Worm (Caenorhabditis elegans) whole organism, L1 larva: ENCODE measurements around the gene K08F4.5.

Source experiments
- F16B12.6 ChIP-seq: fragments of 150-350 bp; optimal IDR thresholded peaks from 2 replicates; lab custom pipeline; 2014; ENCODE audit warnings: missing biosample characterization, missing genetic modification characterization
- Y116A8C.19 ChIP-seq: sonication (generic microtip); optimal IDR thresholded peaks from 2 replicates; lab custom pipeline; 2016; ENCODE audit warnings: missing compliant biosample characterization, missing genetic modification characterization, borderline replicate concordance
- aha-1 ChIP-seq: fragments of 150-350 bp; optimal IDR thresholded peaks from 2 replicates; lab custom pipeline; 2014; ENCODE audit warnings: missing biosample characterization, missing genetic modification characterization
- aly-2 ChIP-seq: fragments of 150-350 bp; optimal IDR thresholded peaks from 2 replicates; lab custom pipeline; 2014; ENCODE audit warnings: missing biosample characterization, missing genetic modification characterization
- ceh-82 ChIP-seq, 3 experiments: fragments of 150-350 bp in 1 of 3; sonication (generic microtip) in 2 of 3; optimal IDR thresholded peaks; 2 replicates each; lab custom pipeline; 2014 to 2017; ENCODE audit warnings: missing biosample characterization in 3 of 3, missing genetic modification characterization in 3 of 3
- ces-1 ChIP-seq: fragments of 150-350 bp; optimal IDR thresholded peaks from 2 replicates; lab custom pipeline; 2014; ENCODE audit warnings: missing biosample characterization, missing genetic modification reagents, missing genetic modification characterization
- dsc-1 ChIP-seq: sonication (generic microtip); optimal IDR thresholded peaks from 2 replicates; lab custom pipeline; 2016; ENCODE audit warnings: mild to moderate bottlenecking, missing genetic modification characterization, missing compliant biosample characterization
- efl-1 ChIP-seq, 4 experiments: fragments of 150-350 bp; optimal IDR thresholded peaks in 3 of 4; peaks in 1 of 4; 1 replicate in 1 of 4; 2 replicates in 3 of 4; lab custom pipeline; 2014; ENCODE audit warnings: missing biosample characterization in 2 of 4, missing genetic modification characterization in 2 of 4, missing genetic modification reagents in 2 of 4
- efl-3 ChIP-seq: fragments of 200-800 bp; sonication (Bioruptor generic); optimal IDR thresholded peaks from 2 replicates; lab custom pipeline; 2018; ENCODE audit warnings: mild to moderate bottlenecking, missing genetic modification characterization, missing compliant biosample characterization
- egl-13 ChIP-seq: sonication (generic microtip); optimal IDR thresholded peaks from 2 replicates; lab custom pipeline; 2016; ENCODE audit warnings: missing genotype, missing genetic modification reagents, missing genetic modification characterization, missing compliant biosample characterization
- elt-3 ChIP-seq, 6 experiments: fragments of 150-350 bp in 1 of 6; sonication (generic microtip); optimal IDR thresholded peaks; 2 replicates each; lab custom pipeline; 2017 to 2018; ENCODE audit warnings: missing biosample characterization in 6 of 6, missing genetic modification characterization in 6 of 6, inconsistent platforms in 1 of 6
- fkh-4 ChIP-seq: sonication (generic microtip); optimal IDR thresholded peaks from 2 replicates; lab custom pipeline; 2016; ENCODE audit warnings: missing compliant biosample characterization, missing genetic modification characterization, borderline replicate concordance
- fos-1 ChIP-seq: fragments of 150-350 bp; optimal IDR thresholded peaks from 2 replicates; lab custom pipeline; 2014; ENCODE audit warnings: missing biosample characterization, missing genetic modification characterization
- isw-1 ChIP-seq: fragments of 200-800 bp; sonication (Bioruptor generic); IDR thresholded peaks from 2 replicates; pipeline ENCODE4 v1.3.6; 2022; ENCODE audit warnings: missing genetic modification characterization, missing compliant biosample characterization
- jun-1 ChIP-seq: fragments of 150-350 bp; optimal IDR thresholded peaks from 2 replicates; lab custom pipeline; 2014; ENCODE audit warnings: missing biosample characterization, missing genetic modification reagents, missing genetic modification characterization
- lin-13 ChIP-seq: fragments of 150-350 bp; optimal IDR thresholded peaks from 2 replicates; lab custom pipeline; 2014; ENCODE audit warnings: missing biosample characterization, missing genetic modification reagents, missing genetic modification characterization
- lin-14 ChIP-seq: fragments of 200-800 bp; sonication (Bioruptor generic); optimal IDR thresholded peaks from 2 replicates; lab custom pipeline; 2018; ENCODE audit warnings: mild to moderate bottlenecking, missing genetic modification characterization, moderate library complexity, missing compliant biosample characterization
- lsy-2 ChIP-seq, 2 experiments: fragments of 150-350 bp; optimal IDR thresholded peaks; 2 replicates each; lab custom pipeline; 2014; ENCODE audit warnings: missing biosample characterization in 2 of 2, missing genetic modification characterization in 2 of 2
- mab-9 ChIP-seq: fragments of 200-800 bp; sonication (Bioruptor generic); IDR thresholded peaks from 2 replicates; pipeline ENCODE4 v1.3.6; 2022; ENCODE audit warnings: missing genetic modification reagents, missing genetic modification characterization, missing compliant biosample characterization
- mdl-1 ChIP-seq, 2 experiments: fragments of 150-350 bp; optimal IDR thresholded peaks; 2 replicates each; lab custom pipeline; 2014 to 2017; ENCODE audit warnings: missing biosample characterization in 2 of 2, missing genetic modification characterization in 2 of 2, inconsistent platforms in 1 of 2
- mep-1 ChIP-seq: fragments of 150-350 bp; optimal IDR thresholded peaks from 2 replicates; lab custom pipeline; 2014; ENCODE audit warnings: missing biosample characterization, missing genetic modification characterization
- nhr-11 ChIP-seq: fragments of 150-350 bp; optimal IDR thresholded peaks from 2 replicates; lab custom pipeline; 2014; ENCODE audit warnings: missing biosample characterization, missing genetic modification characterization
- nhr-12 ChIP-seq: sonication (generic microtip); optimal IDR thresholded peaks from 2 replicates; lab custom pipeline; 2017; ENCODE audit warnings: missing biosample characterization, missing genetic modification characterization
- nhr-19 ChIP-seq: fragments of 200-800 bp; sonication (Bioruptor generic); conservative IDR thresholded peaks from 2 replicates; pipeline ENCODE4 v1.3.6; 2022; ENCODE audit warnings: missing genetic modification characterization, missing compliant biosample characterization
- nhr-20 ChIP-seq: sonication (generic microtip); optimal IDR thresholded peaks from 2 replicates; lab custom pipeline; 2016; ENCODE audit warnings: mild to moderate bottlenecking, missing genetic modification characterization, missing compliant biosample characterization
- nhr-237 ChIP-seq: fragments of 150-350 bp; optimal IDR thresholded peaks from 2 replicates; lab custom pipeline; 2014; ENCODE audit warnings: missing biosample characterization, missing genetic modification characterization
- nhr-28 ChIP-seq: fragments of 150-350 bp; optimal IDR thresholded peaks from 2 replicates; lab custom pipeline; 2014; ENCODE audit warnings: missing biosample characterization, missing genetic modification characterization
- nhr-47 ChIP-seq: sonication (generic microtip); optimal IDR thresholded peaks from 2 replicates; lab custom pipeline; 2016; ENCODE audit warnings: mild to moderate bottlenecking, missing genetic modification characterization, moderate library complexity, missing compliant biosample characterization
- nhr-71 ChIP-seq: sonication (generic microtip); optimal IDR thresholded peaks from 2 replicates; lab custom pipeline; 2016; ENCODE audit warnings: mild to moderate bottlenecking, missing genetic modification characterization, moderate library complexity, missing compliant biosample characterization
- nhr-77 ChIP-seq: fragments of 150-350 bp; optimal IDR thresholded peaks from 2 replicates; lab custom pipeline; 2014; ENCODE audit warnings: missing biosample characterization, missing genetic modification characterization
- nhr-84 ChIP-seq: sonication (generic microtip); optimal IDR thresholded peaks from 2 replicates; lab custom pipeline; 2017; ENCODE audit warnings: missing biosample characterization, missing genetic modification characterization
- nhr-90 ChIP-seq: sonication (generic microtip); optimal IDR thresholded peaks from 2 replicates; lab custom pipeline; 2016; ENCODE audit warnings: mild to moderate bottlenecking, missing genetic modification characterization, missing compliant biosample characterization; ENCODE audit not compliant: poor library complexity
- pag-3 ChIP-seq: sonication (generic microtip); optimal IDR thresholded peaks from 2 replicates; lab custom pipeline; 2017; ENCODE audit warnings: missing genetic modification characterization, mild to moderate bottlenecking, missing compliant biosample characterization, antibody characterized with exemption, borderline replicate concordance; ENCODE audit not compliant: insufficient read depth
- pax-3 ChIP-seq: fragments of 200-800 bp; sonication (Bioruptor generic); optimal IDR thresholded peaks from 2 replicates; lab custom pipeline; 2018; ENCODE audit warnings: mild to moderate bottlenecking, missing genetic modification characterization, moderate library complexity, missing compliant biosample characterization
- rnt-1 ChIP-seq: sonication (generic microtip); optimal IDR thresholded peaks from 2 replicates; lab custom pipeline; 2016; ENCODE audit warnings: mild to moderate bottlenecking, missing genetic modification characterization, moderate library complexity, missing compliant biosample characterization
- skn-1 ChIP-seq: fragments of 150-350 bp; optimal IDR thresholded peaks from 2 replicates; lab custom pipeline; 2014; ENCODE audit warnings: missing biosample characterization, missing genetic modification characterization
- snu-23 ChIP-seq: sonication (generic microtip); optimal IDR thresholded peaks from 2 replicates; lab custom pipeline; 2016; ENCODE audit warnings: missing genetic modification characterization, missing compliant biosample characterization
- sptf-1 ChIP-seq: fragments of 150-350 bp; optimal IDR thresholded peaks from 2 replicates; lab custom pipeline; 2014; ENCODE audit warnings: missing biosample characterization, missing genetic modification characterization
- swsn-7 ChIP-seq: sonication (generic microtip); optimal IDR thresholded peaks from 2 replicates; lab custom pipeline; 2016; ENCODE audit warnings: missing genetic modification characterization, missing compliant biosample characterization
- tlp-1 ChIP-seq: fragments of 150-350 bp; optimal IDR thresholded peaks from 2 replicates; lab custom pipeline; 2014; ENCODE audit warnings: missing biosample characterization, missing genetic modification characterization
- unc-30 ChIP-seq: sonication (generic microtip); optimal IDR thresholded peaks from 2 replicates; lab custom pipeline; 2017; ENCODE audit warnings: missing biosample characterization, missing genetic modification characterization
- unc-86 ChIP-seq: sonication (generic microtip); optimal IDR thresholded peaks from 2 replicates; lab custom pipeline; 2016; ENCODE audit warnings: missing genetic modification characterization, missing compliant biosample characterization
- unc-98 ChIP-seq: fragments of 200-800 bp; sonication (Bioruptor generic); IDR thresholded peaks from 2 replicates; pipeline ENCODE4 v1.3.6; 2022; ENCODE audit warnings: missing genetic modification characterization, missing compliant biosample characterization
- vab-15 ChIP-seq: sonication (generic microtip); optimal IDR thresholded peaks from 2 replicates; lab custom pipeline; 2017; ENCODE audit warnings: missing genotype, mild to moderate bottlenecking, missing genetic modification characterization, missing compliant biosample characterization
- ztf-4 ChIP-seq: fragments of 150-350 bp; optimal IDR thresholded peaks from 2 replicates; lab custom pipeline; 2014; ENCODE audit warnings: missing biosample characterization, missing genetic modification characterization

K08F4.5 gene

ce11 chrIV:10095171-10095570 lies 40.5 kb downstream of the K08F4.5 start, which contains the start of the genes C04G2.5 and msp-36 (continued):
- no peak for TF ChIP-seq pag-3 (tag; lab: Kevin White, UChicago)
- TF ChIP-seq nhr-28 (tag; lab: Kevin White, UChicago): no peak

ce11 chrIV:10090358-10090757 lies 45.4 kb downstream of the K08F4.5 start, which contains the start of gene ttbk-5:
ttbk-5 (plus strand) TSS chrIV:10090658.
- TF ChIP-seq efl-1 (optimal IDR thresholded peaks at IDR 0.05; lab: Kevin White, UChicago): no peak
- TF ChIP-seq efl-1 (GFP tag; optimal IDR thresholded peaks at IDR 0.05 in 1 of 2; lab: Kevin White, UChicago): no peak
- no peak for TF ChIP-seq nhr-12 (tag; lab: Kevin White, UChicago)
- TF ChIP-seq nhr-11 (tag; lab: Kevin White, UChicago): no peak
- no peak for TF ChIP-seq aly-2
- no peak for TF ChIP-seq nhr-47
- no peak for TF ChIP-seq pag-3 (tag; lab: Kevin White, UChicago)
- no peak for TF ChIP-seq aha-1 (tag; lab: Kevin White, UChicago)
- TF ChIP-seq egl-13: no peak
- TF ChIP-seq unc-30 (tag; lab: Kevin White, UChicago): no peak
- TF ChIP-seq fkh-4 (tag; lab: Kevin White, UChicago): no peak
- no peak for TF ChIP-seq Y116A8C.19
- no peak for TF ChIP-seq nhr-84 (tag; lab: Kevin White, UChicago)
- TF ChIP-seq ztf-4 (tag; lab: Kevin White, UChicago): no peak
- TF ChIP-seq F16B12.6 (tag; lab: Kevin White, UChicago): no peak
- no peak for TF ChIP-seq lin-14
- no peak for TF ChIP-seq nhr-19 (GFP tag; lab: Robert Waterston, UW)

- TF ChIP-seq snu-23 (GFP tag; lab: Kevin White, UChicago) (no peak), mab-9 (GFP tag; lab: Robert Waterston, UW) (0 out of 2 replicates have a peak, but pooled peaks have one; percentile 21)
These were observed 45.9 kb downstream of the K08F4.5 start, which contains the start of gene ttr-39 for ce11 chrIV:10089777-10090176. ttr-39 (minus strand) TSS chrIV:10089877.

- no peak for TF ChIP-seq jun-1 (tag; lab: Kevin White, UChicago)
- no peak for TF ChIP-seq tlp-1 (tag; lab: Kevin White, UChicago)
- TF ChIP-seq mdl-1 (tag; optimal IDR thresholded peaks at IDR 0.05; lab: Kevin White, UChicago): peak in 1 of 2 experiments; percentile 59
- peak; percentile 52 for TF ChIP-seq pax-3 (tag; lab: Kevin White, UChicago)
- no peak for TF ChIP-seq unc-98 (GFP tag; lab: Robert Waterston, UW)
- peak; percentile 38 for TF ChIP-seq unc-86 (tag; lab: Kevin White, UChicago)
- peak; percentile 69 to 92 for TF ChIP-seq lsy-2 (tag; optimal IDR thresholded peaks at IDR 0.05; lab: Kevin White, UChicago)
- peak; percentile 58 for TF ChIP-seq F16B12.6 (tag; lab: Kevin White, UChicago)
- peak; percentile 51 for TF ChIP-seq nhr-237 (tag; lab: Kevin White, UChicago)
- no peak for TF ChIP-seq ces-1 (GFP tag; lab: Kevin White, UChicago)
- no peak for TF ChIP-seq sptf-1 (tag; lab: Kevin White, UChicago)
- peak; percentile 71 for TF ChIP-seq nhr-20 (tag; lab: Kevin White, UChicago)
- peak; percentile 79 for TF ChIP-seq lin-14
- peak; percentile 28 for TF ChIP-seq dsc-1 (tag; lab: Kevin White, UChicago)
- peak; percentile 82 for TF ChIP-seq mep-1 (tag; lab: Kevin White, UChicago)
- peak in 1 of 6 experiments; percentile 68 for TF ChIP-seq elt-3 (tag; optimal IDR thresholded peaks at IDR 0.05; lab: Kevin White, UChicago)
- peak; percentile 83 for TF ChIP-seq nhr-71 (tag; lab: Kevin White, UChicago)
- peak; percentile 73 for TF ChIP-seq nhr-77
- TF ChIP-seq skn-1: peak; percentile 70
- TF ChIP-seq nhr-90: peak; percentile 67
- peak; percentile 67 for TF ChIP-seq fos-1 (tag; lab: Kevin White, UChicago)
- TF ChIP-seq ceh-82 (tag; optimal IDR thresholded peaks at IDR 0.05; lab: Kevin White, UChicago): peak in 2 of 3 experiments; percentile 36 to 80
- TF ChIP-seq vab-15 (tag; lab: Kevin White, UChicago): peak; percentile 92
- TF ChIP-seq swsn-7 (tag; lab: Kevin White, UChicago): peak; percentile 51
- TF ChIP-seq rnt-1 (tag; lab: Kevin White, UChicago): peak; percentile 88
- peak; percentile 48 for TF ChIP-seq isw-1 (GFP tag; lab: Robert Waterston, UW)
- peak; percentile 71 for TF ChIP-seq lin-13 (GFP tag; lab: Kevin White, UChicago)
- no peak for TF ChIP-seq efl-3 (GFP tag; lab: Kevin White, UChicago)
These were observed 50.1 kb downstream of the K08F4.5 start, which contains the start of the genes col-2 and ndc-80 for ce11 chrIV:10085401-10086187. col-2 (minus strand) TSS chrIV:10085451. ndc-80 (plus strand) TSS chrIV:10086137.
